Fruit fly (Drosophila melanogaster): ENCODE data around the gene kel.
A peak's percentile ranks its signal among the peaks of the same experiment; 100 is the strongest.

DNA sequence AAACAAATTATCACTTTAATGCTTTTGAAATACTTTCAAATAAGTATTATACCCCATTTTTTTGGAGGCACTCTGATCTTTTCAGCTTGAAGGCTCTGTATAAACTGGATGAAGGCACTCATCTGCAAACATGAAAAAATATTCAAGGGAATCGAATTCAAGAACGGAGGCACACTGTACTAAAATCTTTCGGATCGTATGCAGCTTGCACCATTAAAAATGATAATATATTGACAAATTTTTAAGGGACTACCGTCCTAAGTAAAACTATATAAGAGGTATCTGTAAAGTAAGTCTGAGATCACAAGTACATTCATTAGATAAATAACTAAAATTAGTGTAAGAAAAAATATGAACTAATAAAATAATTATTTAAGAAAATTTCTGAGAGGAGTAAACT, 24.8 kb downstream of the kel start, which contains the start of gene CG44476:
- no peak for TF ChIP-seq ovo (GFP tag; optimal IDR thresholded peaks at IDR 0.05)
- no peak for TF ChIP-seq Crg-1 (GFP tag; optimal IDR thresholded peaks at IDR 0.05)
- TF ChIP-seq CG11617 (GFP tag; optimal IDR thresholded peaks at IDR 0.05): no peak
- no peak for TF ChIP-seq CG5204 (GFP tag; optimal IDR thresholded peaks at IDR 0.05)
- no peak for TF ChIP-seq Clk (GFP tag; optimal IDR thresholded peaks at IDR 0.05)
- no peak for TF ChIP-seq tj (GFP tag; optimal IDR thresholded peaks at IDR 0.05)
- TF ChIP-seq toe (GFP tag; optimal IDR thresholded peaks at IDR 0.05): no peak
- TF ChIP-seq CG1620 (GFP tag; optimal IDR thresholded peaks at IDR 0.05): no peak
- TF ChIP-seq bab1 (GFP tag; optimal IDR thresholded peaks at IDR 0.05): no peak
- TF ChIP-seq CG7101 (tag; optimal IDR thresholded peaks at IDR 0.05): peak; percentile 31
- no peak for TF ChIP-seq CG33017 (tag; optimal IDR thresholded peaks at IDR 0.05)

Measured in whole organism, adult.